Worm (Caenorhabditis elegans) whole organism, mixed stage, embryonic: ENCODE measurements around the gene H10D18.1.

Experiments
- elt-1 ChIP-seq: sonication (generic microtip); optimal IDR thresholded peaks from 2 replicates; lab custom pipeline; 2017; ENCODE audit warnings: missing genetic modification characterization, mild to moderate bottlenecking, missing compliant biosample characterization, antibody characterized with exemption, moderate library complexity, borderline replicate concordance; ENCODE audit not compliant: insufficient read depth
- lin-13 ChIP-seq: fragments of 150-350 bp; optimal IDR thresholded peaks from 2 replicates; lab custom pipeline; 2014; ENCODE audit warnings: missing biosample characterization, missing genetic modification characterization
- mep-1 ChIP-seq: fragments of 150-350 bp; optimal IDR thresholded peaks from 2 replicates; lab custom pipeline; 2017; ENCODE audit warnings: missing biosample characterization, missing genetic modification reagents, missing genetic modification characterization, inconsistent platforms
- nhr-12 ChIP-seq: fragments of 150-350 bp; optimal IDR thresholded peaks from 2 replicates; lab custom pipeline; 2014; ENCODE audit warnings: missing biosample characterization, missing genetic modification characterization
- nhr-2 ChIP-seq: fragments of 150-350 bp; optimal IDR thresholded peaks from 2 replicates; lab custom pipeline; 2014; ENCODE audit warnings: missing biosample characterization, missing genetic modification characterization
- nhr-28 ChIP-seq: fragments of 150-350 bp; optimal IDR thresholded peaks from 2 replicates; lab custom pipeline; 2014; ENCODE audit warnings: missing biosample characterization, missing genetic modification characterization
- ztf-11 ChIP-seq: fragments of 150-350 bp; optimal IDR thresholded peaks from 2 replicates; lab custom pipeline; 2014; ENCODE audit warnings: missing biosample characterization, missing genetic modification characterization

DNA sequence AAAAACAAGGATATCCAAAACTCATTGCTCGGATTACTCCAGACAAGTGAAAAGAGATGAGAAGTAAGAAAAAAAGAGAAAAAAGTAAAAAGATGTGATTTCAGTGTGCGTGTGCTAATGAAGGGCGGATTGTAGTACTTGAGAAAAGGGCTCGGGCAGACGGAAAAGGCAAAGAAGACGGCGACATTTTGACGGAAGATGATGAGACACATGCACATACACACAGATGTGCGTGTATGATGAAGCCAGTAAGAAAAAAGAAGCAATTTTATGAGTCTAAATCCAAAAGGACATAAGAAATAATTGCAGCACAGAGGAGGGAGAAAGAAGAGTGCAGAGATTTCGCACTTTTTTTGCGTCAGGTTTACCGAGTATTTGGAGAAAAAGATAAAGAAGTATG is 26.5 kb upstream of the H10D18.1 start:
- TF ChIP-seq nhr-28 (no peak), ztf-11 (tag; lab: Kevin White, UChicago) (no peak), lin-13 (tag; lab: Kevin White, UChicago) (no peak), nhr-2 (tag; lab: Kevin White, UChicago) (no peak), nhr-12 (no peak), elt-1 (tag; lab: Kevin White, UChicago) (no peak), mep-1 (tag; lab: Kevin White, UChicago) (no peak)
